Worm (Caenorhabditis elegans) whole organism, L1 larva: Measurements from ENCODE around the gene igdb-1.

Source experiments
- C04F5.9 ChIP-seq: sonication (generic microtip); optimal IDR thresholded peaks from 2 replicates; lab custom pipeline; 2016; ENCODE audit warnings: missing genetic modification characterization, missing compliant biosample characterization
- C16A3.4 ChIP-seq: fragments of 150-350 bp; optimal IDR thresholded peaks from 2 replicates; lab custom pipeline; 2014; ENCODE audit warnings: missing biosample characterization, missing genetic modification characterization
- C34B4.2 ChIP-seq: sonication (generic microtip); optimal IDR thresholded peaks from 2 replicates; lab custom pipeline; 2017; ENCODE audit warnings: mild to moderate bottlenecking, missing genetic modification characterization, missing compliant biosample characterization
- aha-1 ChIP-seq: fragments of 150-350 bp; optimal IDR thresholded peaks from 2 replicates; lab custom pipeline; 2014; ENCODE audit warnings: missing biosample characterization, missing genetic modification characterization
- alr-1 ChIP-seq: fragments of 200-800 bp; sonication (Bioruptor generic); optimal IDR thresholded peaks from 2 replicates; lab custom pipeline; 2018; ENCODE audit warnings: borderline replicate concordance, mild to moderate bottlenecking, missing genetic modification characterization, missing compliant biosample characterization
- ceh-82 ChIP-seq, 3 experiments: fragments of 150-350 bp in 1 of 3; sonication (generic microtip) in 2 of 3; optimal IDR thresholded peaks; 2 replicates each; lab custom pipeline; 2014 to 2017; ENCODE audit warnings: missing biosample characterization in 3 of 3, missing genetic modification characterization in 3 of 3
- ceh-88 ChIP-seq: fragments of 200-800 bp; sonication (Bioruptor generic); IDR thresholded peaks from 2 replicates; pipeline ENCODE4 v1.3.6; 2022; ENCODE audit warnings: missing genetic modification characterization, missing compliant biosample characterization
- ceh-90 ChIP-seq: sonication (generic microtip); optimal IDR thresholded peaks from 2 replicates; lab custom pipeline; 2016; ENCODE audit warnings: missing genetic modification characterization, missing compliant biosample characterization
- dsc-1 ChIP-seq: sonication (generic microtip); optimal IDR thresholded peaks from 2 replicates; lab custom pipeline; 2016; ENCODE audit warnings: mild to moderate bottlenecking, missing genetic modification characterization, missing compliant biosample characterization
- efl-1 ChIP-seq, 4 experiments: fragments of 150-350 bp; optimal IDR thresholded peaks in 3 of 4; peaks in 1 of 4; 1 replicate in 1 of 4; 2 replicates in 3 of 4; lab custom pipeline; 2014; ENCODE audit warnings: missing biosample characterization in 2 of 4, missing genetic modification characterization in 2 of 4, missing genetic modification reagents in 2 of 4
- egl-13 ChIP-seq: sonication (generic microtip); optimal IDR thresholded peaks from 2 replicates; lab custom pipeline; 2016; ENCODE audit warnings: missing genotype, missing genetic modification reagents, missing genetic modification characterization, missing compliant biosample characterization
- egl-27 ChIP-seq, 2 experiments: fragments of 150-350 bp in 1 of 2; sonication (generic microtip); optimal IDR thresholded peaks; 3 replicates each; lab custom pipeline; 2017 to 2018; ENCODE audit warnings: missing biosample characterization in 2 of 2, missing genetic modification characterization in 2 of 2, missing genetic modification reagents in 2 of 2
- elt-3 ChIP-seq, 6 experiments: fragments of 150-350 bp in 1 of 6; sonication (generic microtip); optimal IDR thresholded peaks; 2 replicates each; lab custom pipeline; 2017 to 2018; ENCODE audit warnings: missing biosample characterization in 6 of 6, missing genetic modification characterization in 6 of 6, inconsistent platforms in 1 of 6
- ets-5 ChIP-seq: fragments of 200-800 bp; sonication (Bioruptor generic); IDR thresholded peaks from 2 replicates; pipeline ENCODE4 v1.3.6; 2022; ENCODE audit warnings: missing genetic modification characterization, missing compliant biosample characterization
- fkh-10 ChIP-seq: sonication (generic microtip); optimal IDR thresholded peaks from 2 replicates; lab custom pipeline; 2017; ENCODE audit warnings: missing biosample characterization, missing genetic modification reagents, missing genetic modification characterization
- fos-1 ChIP-seq: fragments of 150-350 bp; optimal IDR thresholded peaks from 2 replicates; lab custom pipeline; 2014; ENCODE audit warnings: missing biosample characterization, missing genetic modification characterization
- grh-1 ChIP-seq: fragments of 200-800 bp; sonication (Bioruptor generic); IDR thresholded peaks from 2 replicates; pipeline ENCODE4 v1.3.6; 2022; ENCODE audit warnings: missing genetic modification reagents, missing genetic modification characterization, missing compliant biosample characterization
- irx-1 ChIP-seq: sonication (generic microtip); optimal IDR thresholded peaks from 2 replicates; lab custom pipeline; 2016; ENCODE audit warnings: missing genetic modification characterization, missing compliant biosample characterization
- lin-13 ChIP-seq: fragments of 150-350 bp; optimal IDR thresholded peaks from 2 replicates; lab custom pipeline; 2014; ENCODE audit warnings: missing biosample characterization, missing genetic modification reagents, missing genetic modification characterization
- lin-15B ChIP-seq: fragments of 150-350 bp; sonication (generic microtip); optimal IDR thresholded peaks from 3 replicates; lab custom pipeline; 2014; ENCODE audit warnings: missing biosample characterization, missing genetic modification characterization
- lin-35 ChIP-seq, 2 experiments: fragments of 150-350 bp; optimal IDR thresholded peaks; 2 replicates each; lab custom pipeline; 2014; ENCODE audit warnings: missing biosample characterization in 2 of 2, missing genetic modification characterization in 2 of 2, missing genetic modification reagents in 2 of 2
- lin-39 ChIP-seq: fragments of 150-350 bp; optimal IDR thresholded peaks from 2 replicates; lab custom pipeline; 2014; ENCODE audit warnings: missing biosample characterization, missing genetic modification reagents, missing genetic modification characterization
- lsy-2 ChIP-seq, 2 experiments: fragments of 150-350 bp; optimal IDR thresholded peaks; 2 replicates each; lab custom pipeline; 2014; ENCODE audit warnings: missing biosample characterization in 2 of 2, missing genetic modification characterization in 2 of 2
- mef-2 ChIP-seq: fragments of 150-350 bp; optimal IDR thresholded peaks from 2 replicates; lab custom pipeline; 2014; ENCODE audit warnings: missing biosample characterization, missing genetic modification characterization
- nhr-12 ChIP-seq: sonication (generic microtip); optimal IDR thresholded peaks from 2 replicates; lab custom pipeline; 2017; ENCODE audit warnings: missing biosample characterization, missing genetic modification characterization
- nhr-19 ChIP-seq: fragments of 200-800 bp; sonication (Bioruptor generic); conservative IDR thresholded peaks from 2 replicates; pipeline ENCODE4 v1.3.6; 2022; ENCODE audit warnings: missing genetic modification characterization, missing compliant biosample characterization
- nhr-20 ChIP-seq: sonication (generic microtip); optimal IDR thresholded peaks from 2 replicates; lab custom pipeline; 2016; ENCODE audit warnings: mild to moderate bottlenecking, missing genetic modification characterization, missing compliant biosample characterization
- nhr-237 ChIP-seq: fragments of 150-350 bp; optimal IDR thresholded peaks from 2 replicates; lab custom pipeline; 2014; ENCODE audit warnings: missing biosample characterization, missing genetic modification characterization
- nhr-28 ChIP-seq: fragments of 150-350 bp; optimal IDR thresholded peaks from 2 replicates; lab custom pipeline; 2014; ENCODE audit warnings: missing biosample characterization, missing genetic modification characterization
- nhr-47 ChIP-seq: sonication (generic microtip); optimal IDR thresholded peaks from 2 replicates; lab custom pipeline; 2016; ENCODE audit warnings: mild to moderate bottlenecking, missing genetic modification characterization, moderate library complexity, missing compliant biosample characterization
- nhr-76 ChIP-seq: sonication (generic microtip); optimal IDR thresholded peaks from 2 replicates; lab custom pipeline; 2017; ENCODE audit warnings: missing biosample characterization, missing genetic modification characterization
- nhr-84 ChIP-seq: sonication (generic microtip); optimal IDR thresholded peaks from 2 replicates; lab custom pipeline; 2017; ENCODE audit warnings: missing biosample characterization, missing genetic modification characterization
- nhr-85 ChIP-seq: sonication (generic microtip); peaks from one replicate; lab custom pipeline; 2016; ENCODE audit warnings: missing genetic modification characterization, inconsistent platforms, missing compliant biosample characterization
- pax-3 ChIP-seq: fragments of 200-800 bp; sonication (Bioruptor generic); optimal IDR thresholded peaks from 2 replicates; lab custom pipeline; 2018; ENCODE audit warnings: mild to moderate bottlenecking, missing genetic modification characterization, moderate library complexity, missing compliant biosample characterization
- pqm-1 ChIP-seq: sonication (generic microtip); optimal IDR thresholded peaks from 3 replicates; lab custom pipeline; 2017; ENCODE audit warnings: missing biosample characterization, missing genetic modification characterization
- rnt-1 ChIP-seq: sonication (generic microtip); optimal IDR thresholded peaks from 2 replicates; lab custom pipeline; 2016; ENCODE audit warnings: mild to moderate bottlenecking, missing genetic modification characterization, moderate library complexity, missing compliant biosample characterization
- skn-1 ChIP-seq: fragments of 150-350 bp; optimal IDR thresholded peaks from 2 replicates; lab custom pipeline; 2014; ENCODE audit warnings: missing biosample characterization, missing genetic modification characterization
- snpc-4 ChIP-seq: fragments of 150-350 bp; optimal IDR thresholded peaks from 2 replicates; lab custom pipeline; 2014; ENCODE audit warnings: missing biosample characterization, missing genetic modification characterization
- snu-23 ChIP-seq: sonication (generic microtip); optimal IDR thresholded peaks from 2 replicates; lab custom pipeline; 2016; ENCODE audit warnings: missing genetic modification characterization, missing compliant biosample characterization
- sptf-1 ChIP-seq: fragments of 150-350 bp; optimal IDR thresholded peaks from 2 replicates; lab custom pipeline; 2014; ENCODE audit warnings: missing biosample characterization, missing genetic modification characterization
- sup-37 ChIP-seq: fragments of 200-800 bp; sonication (Bioruptor generic); optimal IDR thresholded peaks from 2 replicates; lab custom pipeline; 2018; ENCODE audit warnings: mild to moderate bottlenecking, missing genetic modification characterization, missing compliant biosample characterization
- swsn-7 ChIP-seq: sonication (generic microtip); optimal IDR thresholded peaks from 2 replicates; lab custom pipeline; 2016; ENCODE audit warnings: missing genetic modification characterization, missing compliant biosample characterization
- unc-30 ChIP-seq: sonication (generic microtip); optimal IDR thresholded peaks from 2 replicates; lab custom pipeline; 2017; ENCODE audit warnings: missing biosample characterization, missing genetic modification characterization
- unc-62 ChIP-seq: fragments of 150-350 bp; optimal IDR thresholded peaks from 2 replicates; lab custom pipeline; 2014; ENCODE audit warnings: missing biosample characterization, missing genetic modification reagents, missing genetic modification characterization
- xbp-1 ChIP-seq: sonication (generic microtip); optimal IDR thresholded peaks from 2 replicates; lab custom pipeline; 2016; ENCODE audit warnings: missing genetic modification characterization, missing compliant biosample characterization
- ztf-4 ChIP-seq: fragments of 150-350 bp; optimal IDR thresholded peaks from 2 replicates; lab custom pipeline; 2014; ENCODE audit warnings: missing biosample characterization, missing genetic modification characterization

Gene igdb-1

ce11 chrIV:12441715-12442114, 37.1 kb upstream of the igdb-1 start, which contains the start of gene C25G4.17:
C25G4.17 (plus strand) TSS chrIV:12442015.
- TF ChIP-seq C04F5.9 (tag; lab: Kevin White, UChicago) (no peak), skn-1 (tag; lab: Kevin White, UChicago) (no peak), fos-1 (tag; lab: Kevin White, UChicago) (no peak), lin-15B (tag; lab: Kevin White, UChicago) (no peak), dsc-1 (no peak), lin-13 (GFP tag; lab: Kevin White, UChicago) (no peak), unc-62 (GFP tag; lab: Kevin White, UChicago) (no peak), ceh-82 (tag; optimal IDR thresholded peaks at IDR 0.05; lab: Kevin White, UChicago) (no peak), aha-1 (tag; lab: Kevin White, UChicago) (no peak), ztf-4 (no peak), nhr-76 (tag; lab: Kevin White, UChicago) (no peak), pax-3 (no peak), alr-1 (no peak), nhr-84 (tag; lab: Kevin White, UChicago) (no peak), lsy-2 (tag; optimal IDR thresholded peaks at IDR 0.05; lab: Kevin White, UChicago) (no peak), ceh-90 (no peak), ceh-88 (GFP tag; lab: Robert Waterston, UW) (no peak)

DNA sequence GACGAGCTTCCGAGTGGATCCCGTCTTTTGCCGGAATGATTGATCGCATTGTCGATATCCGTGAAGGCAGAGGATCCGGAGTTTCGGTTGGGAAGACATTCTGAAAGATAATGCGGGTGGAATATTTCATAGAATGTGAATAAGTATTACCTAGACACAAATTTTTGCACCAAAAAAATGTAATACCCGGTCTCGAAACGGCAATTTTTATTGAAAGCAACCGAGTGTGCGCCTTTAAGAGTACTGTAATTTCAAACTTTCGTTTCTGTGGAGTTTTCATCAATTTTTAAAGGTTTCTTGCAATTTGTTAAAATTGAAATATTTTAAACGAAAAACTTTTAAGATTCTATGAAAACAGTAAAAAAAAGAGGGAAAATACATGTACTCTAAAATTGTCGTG, 34.9 kb upstream of the igdb-1 start, which contains the start of gene C25G4.2:
Gene C25G4.2, minus strand, starts transcription at position 100 of the 400 bp plus-strand sequence.
- TF ChIP-seq nhr-85 (tag; lab: Kevin White, UChicago) = no peak
- TF ChIP-seq C34B4.2 = no peak
- no peak for TF ChIP-seq swsn-7 (tag; lab: Kevin White, UChicago)
- no peak for TF ChIP-seq grh-1 (GFP tag; lab: Robert Waterston, UW)
- TF ChIP-seq sptf-1 = no peak
- no peak for TF ChIP-seq ets-5 (GFP tag; lab: Robert Waterston, UW)
- no peak for TF ChIP-seq ceh-88 (GFP tag; lab: Robert Waterston, UW)
- no peak for TF ChIP-seq nhr-19 (GFP tag; lab: Robert Waterston, UW)
- TF ChIP-seq, all 84 proteins: peak for 0

- TF ChIP-seq ceh-88 (GFP tag; lab: Robert Waterston, UW) (no peak), unc-30 (tag; lab: Kevin White, UChicago) (no peak), nhr-28 (tag; lab: Kevin White, UChicago) (no peak), ets-5 (GFP tag; lab: Robert Waterston, UW) (no peak), egl-27 (tag; optimal IDR thresholded peaks at IDR 0.05; lab: Kevin White, UChicago) (no peak), egl-13 (tag; lab: Kevin White, UChicago) (no peak), lin-35 (GFP tag; optimal IDR thresholded peaks at IDR 0.05; lab: Kevin White, UChicago) (no peak), fkh-10 (no peak), nhr-12 (no peak)
Measured at ce11 chrIV:12445463-12445934, 33.3 kb upstream of the igdb-1 start, which contains the start of gene C25G4.3. C25G4.3 (minus strand) TSS chrIV:12445884.

ce11 chrIV:12451225-12451831, 27.5 kb upstream of the igdb-1 start, which contains the start of gene dpy-26:
dpy-26 (minus strand) TSS chrIV:12451335.
- TF ChIP-seq lin-35 (GFP tag; optimal IDR thresholded peaks at IDR 0.05; lab: Kevin White, UChicago) = peak; percentile 57 to 79
- no peak for TF ChIP-seq mef-2 (tag; lab: Kevin White, UChicago)
- no peak for TF ChIP-seq nhr-237
- no peak for TF ChIP-seq sup-37
- no peak for TF ChIP-seq irx-1
- peak; percentile 60 for TF ChIP-seq snu-23 (GFP tag; lab: Kevin White, UChicago)
- TF ChIP-seq lsy-2 (tag; optimal IDR thresholded peaks at IDR 0.05; lab: Kevin White, UChicago) = peak; percentile 66 to 83
- TF ChIP-seq rnt-1 = peak; percentile 22
- no peak for TF ChIP-seq pax-3
- peak; percentile 33 for TF ChIP-seq xbp-1
- no peak for TF ChIP-seq C04F5.9 (tag; lab: Kevin White, UChicago)
- no peak for TF ChIP-seq dsc-1
- TF ChIP-seq elt-3 (tag; optimal IDR thresholded peaks at IDR 0.05; lab: Kevin White, UChicago) = peak in 1 of 6 experiments; percentile 17
- TF ChIP-seq efl-1 (optimal IDR thresholded peaks at IDR 0.05; lab: Kevin White, UChicago) = peak; percentile 73 to 77
- TF ChIP-seq efl-1 (GFP tag; optimal IDR thresholded peaks at IDR 0.05 in 1 of 2; lab: Kevin White, UChicago) = peak; percentile 58 to 92
- TF ChIP-seq skn-1 (tag; lab: Kevin White, UChicago) = peak; percentile 56
- TF ChIP-seq unc-62 (GFP tag; lab: Kevin White, UChicago) = no peak
- no peak for TF ChIP-seq pqm-1 (tag; lab: Kevin White, UChicago)
- TF ChIP-seq lin-39 = no peak
- no peak for TF ChIP-seq unc-30 (tag; lab: Kevin White, UChicago)
- TF ChIP-seq swsn-7 (tag; lab: Kevin White, UChicago) = peak; percentile 26
- no peak for TF ChIP-seq nhr-47 (tag; lab: Kevin White, UChicago)
- TF ChIP-seq C16A3.4 (tag; lab: Kevin White, UChicago) = peak; percentile 5
- no peak for TF ChIP-seq grh-1 (GFP tag; lab: Robert Waterston, UW)
- no peak for TF ChIP-seq snpc-4 (tag; lab: Kevin White, UChicago)
- peak; percentile 33 for TF ChIP-seq nhr-20 (tag; lab: Kevin White, UChicago)
